Fruit fly (Drosophila melanogaster) whole organism, prepupa: ENCODE measurements around the gene Prp39.

ENCODE experiments used
- CG16779 ChIP-seq: fragments of 200-800 bp; sonication (Bioruptor generic); optimal IDR thresholded peaks from 3 replicates; lab custom pipeline; 2017; ENCODE audit warnings: missing biosample characterization, mild to moderate bottlenecking, missing genetic modification characterization
- CG6854 ChIP-seq: fragments of 200-800 bp; sonication (Bioruptor generic); optimal IDR thresholded peaks from 2 replicates; lab custom pipeline; 2017; ENCODE audit warnings: missing biosample characterization, mild to moderate bottlenecking, missing genetic modification characterization
- spab ChIP-seq: fragments of 200-800 bp; sonication (Bioruptor generic); optimal IDR thresholded peaks from 2 replicates; lab custom pipeline; 2017; ENCODE audit warnings: missing biosample characterization, mild to moderate bottlenecking, missing genetic modification characterization, missing genetic modification reagents

dm6 chr3R:28840620-28841019 is 28.7 kb downstream of the Prp39 start:
- no peak for TF ChIP-seq CG16779
- no peak for TF ChIP-seq CG6854 (GFP tag; lab: Kevin White, UChicago)
- no peak for TF ChIP-seq spab (GFP tag; lab: Kevin White, UChicago)
